Fruit fly (Drosophila melanogaster) whole organism, embryonic: ENCODE data around the gene CG6163.
A peak's percentile ranks its signal among the peaks of the same experiment; 100 is the strongest.

Experiments
- Ada2b ChIP-seq: fragments of 200-800 bp; sonication (Bioruptor generic); IDR thresholded peaks from 2 replicates; pipeline ENCODE4 v1.3.6; 2022; ENCODE audit warnings: missing biosample characterization, missing genetic modification characterization
- Aef1 ChIP-seq: fragments of 200-800 bp; sonication (Bioruptor generic); IDR thresholded peaks from 3 replicates; pipeline ENCODE4 v1.3.6; 2022; ENCODE audit warnings: missing biosample characterization, missing genetic modification characterization
- Atf3 ChIP-seq: fragments of 200-800 bp; sonication (Bioruptor generic); optimal IDR thresholded peaks from 3 replicates; lab custom pipeline; 2016; ENCODE audit warnings: missing biosample characterization, missing genetic modification characterization
- CG10366 ChIP-seq: fragments of 200-800 bp; sonication (Bioruptor generic); IDR thresholded peaks from 2 replicates; pipeline ENCODE4 v1.3.6; 2022; ENCODE audit warnings: missing biosample characterization, missing genetic modification characterization
- CG11695 ChIP-seq: fragments of 200-800 bp; sonication (Bioruptor generic); IDR thresholded peaks from 3 replicates; pipeline ENCODE4 v1.3.6; 2022; ENCODE audit warnings: missing biosample characterization, missing genetic modification characterization
- CG14710 ChIP-seq: fragments of 200-800 bp; sonication (Bioruptor generic); optimal IDR thresholded peaks from 3 replicates; lab custom pipeline; 2019; ENCODE audit warnings: missing biosample characterization, mild to moderate bottlenecking, missing genetic modification characterization, moderate library complexity
- CG14965 ChIP-seq: fragments of 200-800 bp; sonication (Bioruptor generic); optimal IDR thresholded peaks from 2 replicates; lab custom pipeline; 2016; ENCODE audit warnings: missing biosample characterization, missing genetic modification characterization, borderline replicate concordance
- CG1603 ChIP-seq: fragments of 200-800 bp; sonication (Bioruptor generic); optimal IDR thresholded peaks from 2 replicates; lab custom pipeline; 2019; ENCODE audit warnings: missing biosample characterization, mild to moderate bottlenecking, missing genetic modification characterization, moderate library complexity
- CG16813 ChIP-seq: fragments of 200-800 bp; sonication (Bioruptor generic); IDR thresholded peaks from 3 replicates; pipeline ENCODE4 v1.3.6; 2022; ENCODE audit warnings: missing biosample characterization, missing genetic modification characterization; ENCODE audit not compliant: partially characterized antibody
- CG18011 ChIP-seq: fragments of 200-800 bp; sonication (Bioruptor generic); optimal IDR thresholded peaks from 2 replicates; lab custom pipeline; 2017; ENCODE audit warnings: missing biosample characterization, missing genetic modification characterization, mild to moderate bottlenecking, moderate library complexity, missing genotype
- CG18599 ChIP-seq: fragments of 200-800 bp; sonication (Bioruptor generic); optimal IDR thresholded peaks from 3 replicates; lab custom pipeline; 2017; ENCODE audit warnings: missing biosample characterization, missing genetic modification characterization, mild to moderate bottlenecking, moderate library complexity, missing genetic modification reagents
- CG2120 ChIP-seq: fragments of 200-800 bp; sonication (Bioruptor generic); optimal IDR thresholded peaks from 3 replicates; lab custom pipeline; 2016; ENCODE audit warnings: missing biosample characterization, missing genetic modification characterization
- CG31224 ChIP-seq: fragments of 200-800 bp; sonication (Bioruptor generic); IDR thresholded peaks from 2 replicates; pipeline ENCODE4 v1.3.6; 2022; ENCODE audit warnings: missing biosample characterization, missing genetic modification characterization
- CG4730 ChIP-seq: fragments of 200-800 bp; sonication (Bioruptor generic); IDR thresholded peaks from 2 replicates; pipeline ENCODE4 v1.3.6; 2022; ENCODE audit warnings: missing biosample characterization, missing genetic modification characterization
- CG5245 ChIP-seq: fragments of 200-800 bp; sonication (Bioruptor generic); optimal IDR thresholded peaks from 3 replicates; lab custom pipeline; 2016; ENCODE audit warnings: missing biosample characterization, missing genetic modification characterization
- CG6689 ChIP-seq: fragments of 200-800 bp; sonication (Bioruptor generic); IDR thresholded peaks from 2 replicates; pipeline ENCODE4 v1.3.6; 2022; ENCODE audit warnings: missing biosample characterization, missing genetic modification characterization
- CG8478 ChIP-seq: fragments of >200 bp; optimal IDR thresholded peaks from 2 replicates; lab custom pipeline; 2018
- CHES-1-like ChIP-seq: fragments of 200-800 bp; sonication (Bioruptor generic); optimal IDR thresholded peaks from 2 replicates; lab custom pipeline; 2016; ENCODE audit warnings: missing biosample characterization, missing genetic modification characterization
- Camta ChIP-seq: fragments of 200-800 bp; sonication (Bioruptor generic); optimal IDR thresholded peaks from 2 replicates; lab custom pipeline; 2016; ENCODE audit warnings: missing biosample characterization, missing genetic modification characterization
- D ChIP-seq, 2 experiments: fragments of 200-800 bp in 1 of 2; fragments of >200 bp in 1 of 2; sonication (Bioruptor generic) in 1 of 2; optimal IDR thresholded peaks; 2 replicates in 1 of 2; 3 replicates in 1 of 2; lab custom pipeline; 2017; ENCODE audit warnings: mild to moderate bottlenecking in 1 of 2, missing biosample characterization in 1 of 2, missing genetic modification characterization in 1 of 2, missing genetic modification reagents in 1 of 2
- Drgx ChIP-seq: fragments of 200-800 bp; sonication (Bioruptor generic); IDR thresholded peaks from 2 replicates; pipeline ENCODE4 v1.3.6; 2022; ENCODE audit warnings: missing biosample characterization, missing genetic modification characterization
- E2f2 ChIP-seq: fragments of 200-800 bp; sonication (Bioruptor generic); IDR thresholded peaks from 2 replicates; pipeline ENCODE4 v1.3.6; 2022; ENCODE audit warnings: missing biosample characterization, missing genetic modification characterization
- ERR ChIP-seq: fragments of 200-800 bp; sonication (Bioruptor generic); optimal IDR thresholded peaks from 2 replicates; lab custom pipeline; 2016; ENCODE audit warnings: missing biosample characterization, missing genetic modification characterization
- Fer3 ChIP-seq: fragments of 200-800 bp; sonication (Bioruptor generic); optimal IDR thresholded peaks from 2 replicates; lab custom pipeline; 2018; ENCODE audit warnings: missing biosample characterization, mild to moderate bottlenecking, missing genetic modification characterization, moderate library complexity
- Gug ChIP-seq: fragments of 200-800 bp; sonication (Bioruptor generic); IDR thresholded peaks from 4 replicates; pipeline ENCODE4 v1.3.6; 2022; ENCODE audit warnings: missing biosample characterization, missing genetic modification characterization
- HLHmδ ChIP-seq: fragments of 200-800 bp; sonication (Bioruptor generic); optimal IDR thresholded peaks from 2 replicates; lab custom pipeline; 2018; ENCODE audit warnings: missing biosample characterization, mild to moderate bottlenecking, missing genetic modification characterization, moderate library complexity
- Hsf ChIP-seq: fragments of 200-800 bp; sonication (Bioruptor generic); optimal IDR thresholded peaks from 3 replicates; lab custom pipeline; 2016; ENCODE audit warnings: missing biosample characterization, missing genetic modification characterization
- Jarid2 ChIP-seq: fragments of 200-800 bp; sonication (Bioruptor generic); optimal IDR thresholded peaks from 3 replicates; lab custom pipeline; 2017; ENCODE audit warnings: mild to moderate bottlenecking, missing biosample characterization, missing genetic modification reagents, missing genetic modification characterization
- MESR4 ChIP-seq: fragments of 200-800 bp; sonication (Bioruptor generic); optimal IDR thresholded peaks from 2 replicates; lab custom pipeline; 2018; ENCODE audit warnings: missing biosample characterization, mild to moderate bottlenecking, missing genetic modification characterization, moderate library complexity
- NK7.1 ChIP-seq: fragments of 200-800 bp; sonication (Bioruptor generic); optimal IDR thresholded peaks from 3 replicates; lab custom pipeline; 2016; ENCODE audit warnings: missing biosample characterization, missing genetic modification characterization
- corto ChIP-seq: fragments of 200-800 bp; sonication (Bioruptor generic); optimal IDR thresholded peaks from 2 replicates; lab custom pipeline; 2016; ENCODE audit warnings: missing biosample characterization, mild to moderate bottlenecking, missing genetic modification characterization, moderate library complexity
- da ChIP-seq: fragments of 200-800 bp; sonication (Bioruptor generic); optimal IDR thresholded peaks from 2 replicates; lab custom pipeline; 2016; ENCODE audit warnings: missing biosample characterization, missing genetic modification characterization
- fu2 ChIP-seq: fragments of 200-800 bp; sonication (Bioruptor generic); optimal IDR thresholded peaks from 2 replicates; lab custom pipeline; 2016; ENCODE audit warnings: missing biosample characterization, missing genetic modification characterization
- ind ChIP-seq: fragments of 200-800 bp; sonication (Bioruptor generic); optimal IDR thresholded peaks from 3 replicates; lab custom pipeline; 2016; ENCODE audit warnings: missing biosample characterization, missing genetic modification characterization
- jigr1 ChIP-seq: fragments of 200-800 bp; sonication (Bioruptor generic); IDR thresholded peaks from 3 replicates; pipeline ENCODE4 v1.3.6; 2022; ENCODE audit warnings: missing biosample characterization, missing genetic modification characterization
- lab ChIP-seq: fragments of 200-800 bp; sonication (Bioruptor generic); optimal IDR thresholded peaks from 3 replicates; lab custom pipeline; 2017; ENCODE audit warnings: missing biosample characterization, missing genetic modification characterization, mild to moderate bottlenecking, moderate library complexity, missing genetic modification reagents
- nau ChIP-seq: fragments of 200-800 bp; sonication (Bioruptor generic); optimal IDR thresholded peaks from 3 replicates; lab custom pipeline; 2017; ENCODE audit warnings: missing biosample characterization, mild to moderate bottlenecking, missing genetic modification characterization, missing genetic modification reagents
- org-1 ChIP-seq: fragments of 200-800 bp; sonication (Bioruptor generic); optimal IDR thresholded peaks from 2 replicates; lab custom pipeline; 2017; ENCODE audit warnings: missing biosample characterization, missing genetic modification characterization
- pita ChIP-seq: fragments of 200-800 bp; sonication (Bioruptor generic); optimal IDR thresholded peaks from 2 replicates; lab custom pipeline; 2017; ENCODE audit warnings: missing biosample characterization, mild to moderate bottlenecking, missing genetic modification characterization
- prd ChIP-seq, 3 experiments: fragments of >200 bp in 2 of 3; fragments of 200-800 bp in 1 of 3; sonication (Bioruptor generic) in 1 of 3; optimal IDR thresholded peaks in 2 of 3; IDR thresholded peaks in 1 of 3; 2 replicates in 2 of 3; 3 replicates in 1 of 3; pipeline versions ENCODE4 v1.3.6 to Lab custom; 2017 to 2022; ENCODE audit warnings: missing biosample characterization in 1 of 3, missing genetic modification characterization in 1 of 3
- pum ChIP-seq: fragments of 200-800 bp; sonication (Bioruptor generic); optimal IDR thresholded peaks from 2 replicates; lab custom pipeline; 2016; ENCODE audit warnings: missing biosample characterization, missing genetic modification characterization
- pzg ChIP-seq: fragments of 200-800 bp; sonication (Bioruptor generic); optimal IDR thresholded peaks from 3 replicates; lab custom pipeline; 2018; ENCODE audit warnings: missing biosample characterization, mild to moderate bottlenecking, missing genetic modification characterization, moderate library complexity
- run ChIP-seq: fragments of 200-800 bp; sonication (Bioruptor generic); optimal IDR thresholded peaks from 3 replicates; lab custom pipeline; 2018; ENCODE audit warnings: missing biosample characterization, mild to moderate bottlenecking, missing genetic modification characterization
- schlank ChIP-seq: fragments of 200-800 bp; sonication (Bioruptor generic); optimal IDR thresholded peaks from 2 replicates; lab custom pipeline; 2018; ENCODE audit warnings: missing biosample characterization, mild to moderate bottlenecking, missing genetic modification characterization
- sens ChIP-seq: fragments of 200-800 bp; sonication (Bioruptor generic); peaks from one replicate; lab custom pipeline; 2016; ENCODE audit warnings: missing biosample characterization, missing genetic modification characterization
- slbo ChIP-seq: fragments of 200-800 bp; sonication (Bioruptor generic); IDR thresholded peaks from 2 replicates; pipeline ENCODE4 v1.3.6; 2022; ENCODE audit warnings: missing biosample characterization, missing genetic modification characterization
- tap ChIP-seq: fragments of 200-800 bp; optimal IDR thresholded peaks from 3 replicates; lab custom pipeline; 2019; ENCODE audit warnings: missing biosample characterization, mild to moderate bottlenecking, missing genetic modification characterization, moderate library complexity
- trem ChIP-seq: fragments of 200-800 bp; optimal IDR thresholded peaks from 3 replicates; lab custom pipeline; 2019; ENCODE audit warnings: missing biosample characterization, mild to moderate bottlenecking, missing genetic modification characterization, moderate library complexity
- wek ChIP-seq: fragments of 200-800 bp; sonication (Bioruptor generic); optimal IDR thresholded peaks from 3 replicates; lab custom pipeline; 2018; ENCODE audit warnings: missing biosample characterization, mild to moderate bottlenecking, missing genetic modification characterization, moderate library complexity

Gene CG6163

DNA sequence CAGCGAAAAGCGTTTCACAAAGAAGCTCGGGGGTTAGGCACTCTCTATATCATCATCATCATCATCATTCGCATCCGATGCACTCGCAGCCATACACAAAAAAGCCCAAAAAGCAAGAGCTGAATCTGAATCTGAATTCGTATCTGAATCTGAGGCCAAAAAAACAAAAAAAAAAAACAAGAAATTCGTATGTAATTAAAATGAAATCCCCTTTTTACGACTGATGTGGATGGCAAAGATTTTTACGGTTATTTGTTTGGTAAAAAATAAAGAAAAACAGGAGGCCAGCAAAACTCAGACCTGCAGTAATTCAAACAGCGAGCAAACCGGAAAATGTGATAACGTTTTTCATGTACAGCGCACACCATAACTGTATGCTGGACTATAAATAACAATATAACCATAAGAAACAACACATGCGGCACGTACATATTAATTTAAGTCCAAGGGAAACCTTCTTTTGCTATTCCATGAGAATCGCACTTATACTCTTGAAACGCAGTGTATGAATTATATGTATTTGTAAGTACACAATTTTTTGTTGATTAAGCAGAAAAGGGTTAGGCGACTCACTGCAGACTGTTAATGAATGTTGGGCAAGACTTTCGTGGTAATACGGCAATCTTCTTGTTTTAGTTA is 46.0 kb downstream of the CG6163 start (continued):
- TF ChIP-seq Hsf (GFP tag; lab: Kevin White, UChicago) (peak; percentile 85), Ada2b (peak; percentile 92), CG1603 (peak; percentile 92), nau (GFP tag; lab: Kevin White, UChicago) (peak; percentile 71), tap (tag; lab: Kevin White, UChicago) (peak; percentile 91), Camta (GFP tag; lab: Kevin White, UChicago) (peak; percentile 71), slbo (GFP tag; lab: Robert Waterston, UW) (peak; percentile 89), CG5245 (GFP tag; lab: Kevin White, UChicago) (peak; percentile 90), Jarid2 (GFP tag; lab: Kevin White, UChicago) (peak; percentile 59), trem (tag; lab: Kevin White, UChicago) (peak; percentile 79), pzg (GFP tag; lab: Kevin White, UChicago) (no peak), fu2 (GFP tag; lab: Kevin White, UChicago) (peak; percentile 66), ERR (GFP tag; lab: Kevin White, UChicago) (peak; percentile 48), CG8478 (lab: Kevin White, UChicago) (no peak), CG11695 (GFP tag; lab: Robert Waterston, UW) (peak; percentile 99), CG18599 (GFP tag; lab: Kevin White, UChicago) (peak; percentile 85), Fer3 (tag; lab: Kevin White, UChicago) (peak; percentile 87), jigr1 (GFP tag; lab: Robert Waterston, UW) (peak; percentile 84), CG2120 (GFP tag; lab: Kevin White, UChicago) (peak; percentile 83), corto (GFP tag; lab: Kevin White, UChicago) (peak; percentile 67), CG31224 (GFP tag; lab: Robert Waterston, UW) (peak; percentile 76), pita (GFP tag; lab: Kevin White, UChicago) (no peak), CG6689 (GFP tag; lab: Robert Waterston, UW) (peak; percentile 87), Drgx (GFP tag; lab: Robert Waterston, UW) (peak; percentile 72), CG4730 (GFP tag; lab: Robert Waterston, UW) (peak; percentile 89), lab (GFP tag; lab: Kevin White, UChicago) (peak; percentile 92), prd (optimal IDR thresholded peaks at IDR 0.05; lab: Kevin White, UChicago) (no peak), prd (GFP tag; IDR thresholded peaks at IDR 0.05; lab: Robert Waterston, UW) (peak; percentile 95), CG14710 (tag; lab: Kevin White, UChicago) (peak; percentile 79), schlank (peak; percentile 32), CG18011 (GFP tag; lab: Kevin White, UChicago) (peak; percentile 53), MESR4 (GFP tag; lab: Kevin White, UChicago) (peak; percentile 19), Gug (GFP tag; lab: Robert Waterston, UW) (peak; percentile 91), CG10366 (peak; percentile 87), run (tag; lab: Kevin White, UChicago) (peak; percentile 52), pum (GFP tag; lab: Kevin White, UChicago) (peak; percentile 80), HLHmδ (GFP tag; lab: Kevin White, UChicago) (no peak), sens (peak; percentile 97), CHES-1-like (peak; percentile 74), D (optimal IDR thresholded peaks at IDR 0.05; lab: Kevin White, UChicago) (no peak), D (GFP tag; optimal IDR thresholded peaks at IDR 0.05; lab: Kevin White, UChicago) (peak; percentile 79), ind (GFP tag; lab: Kevin White, UChicago) (peak; percentile 90), NK7.1 (GFP tag; lab: Kevin White, UChicago) (peak; percentile 70), org-1 (GFP tag; lab: Kevin White, UChicago) (peak; percentile 75), CG16813 (GFP tag; lab: Robert Waterston, UW) (no peak), E2f2 (GFP tag; lab: Robert Waterston, UW) (peak; percentile 63), Atf3 (peak; percentile 78), wek (GFP tag; lab: Kevin White, UChicago) (peak; percentile 66), da (GFP tag; lab: Kevin White, UChicago) (peak; percentile 20), Aef1 (GFP tag; lab: Robert Waterston, UW) (peak; percentile 92), CG14965 (GFP tag; lab: Kevin White, UChicago) (peak; percentile 64)
